Fruit fly (Drosophila melanogaster): ENCODE results near the gene Mrp5.

Mrp5 gene

DNA sequence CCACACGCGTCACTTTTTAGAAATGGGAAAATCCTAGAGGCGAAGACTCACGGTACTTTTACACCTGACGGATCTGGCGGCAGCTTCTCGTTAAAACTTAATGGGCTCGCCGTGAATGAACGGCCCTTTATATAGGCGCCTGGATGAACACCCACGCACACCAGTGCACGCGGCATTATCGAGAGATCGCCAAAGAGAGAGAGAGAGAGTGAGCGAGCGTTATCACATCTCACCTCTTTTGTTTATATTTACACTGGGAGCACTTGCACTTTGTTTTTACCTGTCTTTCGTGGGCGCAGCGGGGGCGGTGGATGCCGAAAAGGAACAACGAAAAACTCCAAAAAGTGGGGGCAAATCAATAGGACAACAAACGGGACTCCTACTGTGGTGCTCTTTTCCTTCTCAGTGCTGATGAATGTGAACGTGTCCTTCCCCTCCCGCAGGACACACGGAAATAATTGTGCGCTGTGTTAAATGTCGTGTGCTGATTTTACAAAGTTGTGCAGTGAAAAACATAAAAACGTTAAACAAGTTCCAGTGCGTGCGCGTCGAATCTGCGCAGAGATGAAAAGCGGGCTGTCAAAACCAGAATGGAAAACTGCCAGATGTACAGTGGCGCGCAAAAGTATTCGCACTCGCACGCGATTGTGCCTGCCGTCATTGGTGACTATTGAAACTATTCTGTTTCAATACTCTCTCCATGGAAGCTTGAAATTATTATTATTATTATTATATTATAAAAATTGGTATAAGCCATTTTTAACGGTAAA lies at the start of gene Mrp5:
Mrp5 (minus strand) TSS at position 561 of the 770 bp plus-strand sequence.
- TF ChIP-seq CG8301 (tag; optimal IDR thresholded peaks at IDR 0.05) (peak; percentile 36), fd96Ca (GFP tag; IDR thresholded peaks at IDR 0.05) (peak; percentile 51; the same call in 1 of the 3 replicates), CG14655 (GFP tag; optimal IDR thresholded peaks at IDR 0.05) (no peak), CG34367 (tag; optimal IDR thresholded peaks at IDR 0.05) (no peak), CG8159 (tag; optimal IDR thresholded peaks at IDR 0.05) (peak; percentile 36), Ets98B (GFP tag; IDR thresholded peaks at IDR 0.05) (no peak), CG12605 (GFP tag; IDR thresholded peaks at IDR 0.05) (no peak), CG15710 (tag; optimal IDR thresholded peaks at IDR 0.05) (peak; percentile 12), gl (tag; optimal IDR thresholded peaks at IDR 0.05) (peak; percentile 60), CG9948 (tag; optimal IDR thresholded peaks at IDR 0.05) (no peak), Pif1B (GFP tag; optimal IDR thresholded peaks at IDR 0.05) (peak; percentile 46), CG10348 (GFP tag; IDR thresholded peaks at IDR 0.05) (no peak), CG4496 (GFP tag; IDR thresholded peaks at IDR 0.05) (peak; percentile 80), Snoo (tag; optimal IDR thresholded peaks at IDR 0.05) (peak; percentile 21), Pif1A (GFP tag; optimal IDR thresholded peaks at IDR 0.05) (peak; percentile 23), EcR (GFP tag; optimal IDR thresholded peaks at IDR 0.05) (peak; percentile 58), CG17806 (tag; optimal IDR thresholded peaks at IDR 0.05) (peak; percentile 19), CG13204 (GFP tag; optimal IDR thresholded peaks at IDR 0.05) (peak; percentile 40), CG32121 (GFP tag; IDR thresholded peaks at IDR 0.05) (no peak), D1 (tag; optimal IDR thresholded peaks at IDR 0.05) (no peak), rn (GFP tag; IDR thresholded peaks at IDR 0.05) (no peak)

DNA sequence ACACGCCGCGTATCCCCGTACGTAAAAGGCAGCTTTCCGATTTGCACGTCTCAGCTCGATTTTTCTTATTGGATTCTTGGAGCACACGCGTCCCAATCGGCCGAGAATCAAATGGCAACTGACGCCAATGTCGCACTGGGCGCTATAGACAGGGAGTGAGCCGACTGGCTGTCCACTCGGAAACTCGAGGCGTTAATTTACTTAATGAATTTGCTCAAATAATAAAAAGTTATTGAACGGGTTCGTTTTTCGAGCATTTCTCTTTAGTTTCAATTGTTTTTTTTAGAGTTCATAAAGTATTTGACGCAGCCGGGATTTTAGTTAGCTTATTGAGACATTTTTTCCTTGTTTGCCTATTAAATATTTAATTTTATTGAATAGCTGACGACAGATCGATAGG lies 49.8 kb upstream of the Mrp5 start, which contains the start of gene CG4462:
CG4462 (minus strand) TSS at position 101 of the 400 bp plus-strand sequence.
- TF ChIP-seq CG14655 (GFP tag; optimal IDR thresholded peaks at IDR 0.05) (no peak), fd96Ca (GFP tag; IDR thresholded peaks at IDR 0.05) (no peak), Pif1A (GFP tag; optimal IDR thresholded peaks at IDR 0.05) (no peak), EcR (GFP tag; optimal IDR thresholded peaks at IDR 0.05) (no peak), CG8301 (tag; optimal IDR thresholded peaks at IDR 0.05) (no peak), CG8159 (tag; optimal IDR thresholded peaks at IDR 0.05) (no peak), D1 (tag; optimal IDR thresholded peaks at IDR 0.05) (no peak), CG15710 (tag; optimal IDR thresholded peaks at IDR 0.05) (no peak), CG9948 (tag; optimal IDR thresholded peaks at IDR 0.05) (no peak), CG10348 (GFP tag; IDR thresholded peaks at IDR 0.05) (no peak), rn (GFP tag; IDR thresholded peaks at IDR 0.05) (no peak), CG32121 (GFP tag; IDR thresholded peaks at IDR 0.05) (no peak)

DNA sequence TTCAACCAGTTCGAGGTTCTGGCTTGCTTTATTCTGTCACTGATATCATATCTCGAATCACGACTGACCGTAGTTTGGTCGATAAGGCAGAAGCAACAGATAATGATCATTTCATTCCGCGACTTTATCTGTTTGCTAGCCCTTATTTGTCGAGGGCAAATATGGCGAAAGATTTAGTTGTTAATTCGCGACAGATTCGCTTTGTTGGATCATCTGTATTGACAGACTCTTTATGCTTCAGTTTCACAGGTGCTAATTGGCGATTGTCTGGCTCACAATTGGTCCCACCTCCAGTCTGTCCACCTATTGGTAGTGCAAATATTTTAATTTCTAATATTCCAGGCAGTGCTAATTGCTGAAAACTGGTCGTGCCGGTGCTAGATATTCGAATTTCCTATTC lies 48.9 kb upstream of the Mrp5 start:
- peak; percentile 77 for TF ChIP-seq Pif1B (GFP tag; optimal IDR thresholded peaks at IDR 0.05)
- peak; percentile 63 for TF ChIP-seq gl (tag; optimal IDR thresholded peaks at IDR 0.05)
- peak; percentile 83 for TF ChIP-seq Pif1A (GFP tag; optimal IDR thresholded peaks at IDR 0.05)
- TF ChIP-seq CG34367 (tag; optimal IDR thresholded peaks at IDR 0.05), result peak; percentile 41
- no peak for TF ChIP-seq CG13204 (GFP tag; optimal IDR thresholded peaks at IDR 0.05)

- TF ChIP-seq CG32121 (GFP tag; IDR thresholded peaks at IDR 0.05) (no peak), fd96Ca (GFP tag; IDR thresholded peaks at IDR 0.05) (no peak), CG14655 (GFP tag; optimal IDR thresholded peaks at IDR 0.05) (no peak), CG15710 (tag; optimal IDR thresholded peaks at IDR 0.05) (no peak), CG34367 (tag; optimal IDR thresholded peaks at IDR 0.05) (no peak)
These were observed 42.7 kb upstream of the Mrp5 start, which contains the start of gene CG4770 for dm6 chr3R:19918207-19918606. Gene CG4770, plus strand, starts transcription at chr3R:19918507.

DNA sequence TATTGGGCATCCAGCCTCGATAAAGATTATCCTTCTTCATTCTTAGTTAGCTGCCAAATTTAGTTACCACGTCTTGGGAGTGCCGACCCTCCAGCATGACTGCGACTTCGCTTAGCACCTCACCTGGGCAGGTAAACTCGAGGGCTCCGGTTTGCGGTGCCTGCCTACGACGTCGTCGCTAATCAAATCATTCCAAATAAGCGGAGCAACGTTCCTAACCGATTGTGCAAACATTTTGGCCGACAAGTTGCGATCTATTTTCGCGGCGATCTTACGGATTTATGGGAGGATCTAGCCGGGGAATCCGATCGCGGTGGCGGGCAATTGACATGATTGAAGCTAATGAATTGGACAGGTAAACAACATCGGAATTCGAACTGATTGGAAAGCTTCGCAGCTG lies 42.3 kb upstream of the Mrp5 start, which contains the start of gene CG4465:
CG4465 (minus strand) TSS at position 101 of the 400 bp plus-strand sequence.
- TF ChIP-seq gl (tag; optimal IDR thresholded peaks at IDR 0.05), result no peak
- TF ChIP-seq Snoo (tag; optimal IDR thresholded peaks at IDR 0.05), result no peak
- no peak for TF ChIP-seq CG12605 (GFP tag; IDR thresholded peaks at IDR 0.05)
- no peak for TF ChIP-seq CG13204 (GFP tag; optimal IDR thresholded peaks at IDR 0.05)
- no peak for TF ChIP-seq CG8301 (tag; optimal IDR thresholded peaks at IDR 0.05)
- no peak for TF ChIP-seq CG14655 (GFP tag; optimal IDR thresholded peaks at IDR 0.05)
- no peak for TF ChIP-seq Pif1B (GFP tag; optimal IDR thresholded peaks at IDR 0.05)
- TF ChIP-seq CG34367 (tag; optimal IDR thresholded peaks at IDR 0.05), result no peak
- TF ChIP-seq CG4496 (GFP tag; IDR thresholded peaks at IDR 0.05), result no peak
- TF ChIP-seq Pif1A (GFP tag; optimal IDR thresholded peaks at IDR 0.05), result no peak
- TF ChIP-seq CG15710 (tag; optimal IDR thresholded peaks at IDR 0.05), result no peak
- TF ChIP-seq CG32121 (GFP tag; IDR thresholded peaks at IDR 0.05), result no peak
- no peak for TF ChIP-seq rn (GFP tag; IDR thresholded peaks at IDR 0.05)
- TF ChIP-seq CG10348 (GFP tag; IDR thresholded peaks at IDR 0.05), result no peak

dm6 chr3R:19915312-19915711 lies 39.8 kb upstream of the Mrp5 start, which contains the start of the genes Xport-A and Xport-B:
Gene Xport-A, minus strand, starts transcription at chr3R:19915412.
Gene Xport-B, minus strand, starts transcription at chr3R:19915412.
- no peak for TF ChIP-seq rn (GFP tag; IDR thresholded peaks at IDR 0.05)
- TF ChIP-seq CG14655 (GFP tag; optimal IDR thresholded peaks at IDR 0.05), result no peak
- no peak for TF ChIP-seq D1 (tag; optimal IDR thresholded peaks at IDR 0.05)
- no peak for TF ChIP-seq CG8159 (tag; optimal IDR thresholded peaks at IDR 0.05)
- TF ChIP-seq CG17806 (tag; optimal IDR thresholded peaks at IDR 0.05), result no peak
- TF ChIP-seq CG15710 (tag; optimal IDR thresholded peaks at IDR 0.05), result no peak
- TF ChIP-seq CG13204 (GFP tag; optimal IDR thresholded peaks at IDR 0.05), result no peak
- no peak for TF ChIP-seq EcR (GFP tag; optimal IDR thresholded peaks at IDR 0.05)
- no peak for TF ChIP-seq CG32121 (GFP tag; IDR thresholded peaks at IDR 0.05)
- no peak for TF ChIP-seq CG12605 (GFP tag; IDR thresholded peaks at IDR 0.05)
- no peak for TF ChIP-seq Pif1B (GFP tag; optimal IDR thresholded peaks at IDR 0.05)
- no peak for TF ChIP-seq gl (tag; optimal IDR thresholded peaks at IDR 0.05)
- TF ChIP-seq CG8301 (tag; optimal IDR thresholded peaks at IDR 0.05), result no peak
- TF ChIP-seq Snoo (tag; optimal IDR thresholded peaks at IDR 0.05), result no peak
- no peak for TF ChIP-seq CG9948 (tag; optimal IDR thresholded peaks at IDR 0.05)
- no peak for TF ChIP-seq CG4496 (GFP tag; IDR thresholded peaks at IDR 0.05)
- TF ChIP-seq CG34367 (tag; optimal IDR thresholded peaks at IDR 0.05), result no peak
- no peak for TF ChIP-seq Pif1A (GFP tag; optimal IDR thresholded peaks at IDR 0.05)

All from whole organism, pupa.